Fruit fly (Drosophila melanogaster): ENCODE results near the gene Tektin-C.

Tektin-C gene

DNA sequence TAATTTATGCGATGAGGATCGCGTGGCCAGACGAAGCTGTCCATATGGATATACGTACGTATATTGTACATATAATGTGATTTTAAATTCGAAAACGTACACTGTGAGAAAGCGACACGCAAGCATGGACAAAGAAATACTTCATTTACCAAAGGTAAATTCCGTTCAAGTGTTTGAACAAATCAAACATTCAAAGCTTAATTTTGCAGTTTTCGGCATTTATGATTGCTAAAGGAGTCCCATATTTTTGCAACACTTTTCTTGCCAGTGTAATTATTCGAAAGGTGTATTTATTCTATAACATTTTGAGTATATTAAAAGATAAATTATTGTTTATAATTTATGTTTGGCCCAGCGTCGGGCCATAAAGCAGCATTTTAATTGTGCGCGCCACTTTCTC lies 23.0 kb upstream of the Tektin-C start (continued):
- no peak for TF ChIP-seq jumu (GFP tag; optimal IDR thresholded peaks at IDR 0.05)
- no peak for TF ChIP-seq pita (GFP tag; optimal IDR thresholded peaks at IDR 0.05)
- TF ChIP-seq NfI (GFP tag; optimal IDR thresholded peaks at IDR 0.05): peak; percentile 2
- no peak for TF ChIP-seq CG1233 (GFP tag; optimal IDR thresholded peaks at IDR 0.05)
- TF ChIP-seq Optix (GFP tag; IDR thresholded peaks at IDR 0.05): no peak
- TF ChIP-seq Dbx (GFP tag; IDR thresholded peaks at IDR 0.05): 0 out of 3 replicates have a peak, but pooled peaks have one; percentile 25
- no peak for TF ChIP-seq Taf1 (GFP tag; IDR thresholded peaks at IDR 0.05)
- 0 out of 2 replicates have a peak, but pooled peaks have one; percentile 11 for TF ChIP-seq dimm (GFP tag; IDR thresholded peaks at IDR 0.05)
- TF ChIP-seq Aef1 (GFP tag; IDR thresholded peaks at IDR 0.05): no peak
- TF ChIP-seq sqz (GFP tag; optimal IDR thresholded peaks at IDR 0.05): no peak
- peak; percentile 65 for TF ChIP-seq CG2120 (GFP tag; optimal IDR thresholded peaks at IDR 0.05)
- TF ChIP-seq CG2875 (GFP tag; optimal IDR thresholded peaks at IDR 0.05): peak; percentile 15
- peak; percentile 56 for TF ChIP-seq grau (tag; optimal IDR thresholded peaks at IDR 0.05)
- TF ChIP-seq B-H1 (GFP tag; IDR thresholded peaks at IDR 0.05): no peak
- TF ChIP-seq onecut (GFP tag; IDR thresholded peaks at IDR 0.05): no peak
- no peak for TF ChIP-seq danr (GFP tag; IDR thresholded peaks at IDR 0.05)
- TF ChIP-seq salm (tag; optimal IDR thresholded peaks at IDR 0.05): peak; percentile 6
- no peak for TF ChIP-seq slou (GFP tag; optimal IDR thresholded peaks at IDR 0.05)
- TF ChIP-seq tup (GFP tag; optimal IDR thresholded peaks at IDR 0.05): no peak
- TF ChIP-seq kni (GFP tag; optimal IDR thresholded peaks at IDR 0.05): no peak
- TF ChIP-seq Kr (GFP tag; optimal IDR thresholded peaks at IDR 0.05): no peak
- no peak for TF ChIP-seq CG15514 (GFP tag; optimal IDR thresholded peaks at IDR 0.05)
- no peak for TF ChIP-seq ara (GFP tag; IDR thresholded peaks at IDR 0.05)
- no peak for TF ChIP-seq CG2116 (GFP tag; optimal IDR thresholded peaks at IDR 0.05)
- no peak for TF ChIP-seq ATbp (GFP tag; optimal IDR thresholded peaks at IDR 0.05)
- no peak for TF ChIP-seq CG42726 (GFP tag; IDR thresholded peaks at IDR 0.05; ENCODE audit: partially characterized antibody)
- TF ChIP-seq exex (tag; optimal IDR thresholded peaks at IDR 0.05): no peak
- TF ChIP-seq CG17829 (tag; optimal IDR thresholded peaks at IDR 0.05): no peak
- TF ChIP-seq CG13123 (GFP tag; optimal IDR thresholded peaks at IDR 0.05): no peak
- no peak for TF ChIP-seq gfzf (GFP tag; optimal IDR thresholded peaks at IDR 0.05)
- TF ChIP-seq ab (GFP tag; optimal IDR thresholded peaks at IDR 0.05): no peak
- peak; percentile 30 for TF ChIP-seq CG9817 (tag; optimal IDR thresholded peaks at IDR 0.05)
- no peak for TF ChIP-seq Fer3 (tag; optimal IDR thresholded peaks at IDR 0.05)
- TF ChIP-seq cwo (GFP tag; optimal IDR thresholded peaks at IDR 0.05): no peak
- TF ChIP-seq CG3726 (GFP tag; IDR thresholded peaks at IDR 0.05): no peak
- no peak for TF ChIP-seq CG10565 (GFP tag; optimal IDR thresholded peaks at IDR 0.05)
- no peak for TF ChIP-seq CG6272 (GFP tag; IDR thresholded peaks at IDR 0.05)
- TF ChIP-seq fd64A (GFP tag; optimal IDR thresholded peaks at IDR 0.05): no peak
- TF ChIP-seq inv (GFP tag; IDR thresholded peaks at IDR 0.05; ENCODE audit: partially characterized antibody): no peak
- peak; percentile 35; the same call in 1 of the 2 replicates for TF ChIP-seq CG3847 (GFP tag; IDR thresholded peaks at IDR 0.05)
- no peak for TF ChIP-seq ftz-f1 (GFP tag; optimal IDR thresholded peaks at IDR 0.05)
- TF ChIP-seq CG13624 (GFP tag; optimal IDR thresholded peaks at IDR 0.05): peak; percentile 31
- TF ChIP-seq CG33213 (GFP tag; optimal IDR thresholded peaks at IDR 0.05): no peak
- no peak for TF ChIP-seq peb (GFP tag; IDR thresholded peaks at IDR 0.05)
- TF ChIP-seq CG3995 (GFP tag; optimal IDR thresholded peaks at IDR 0.05): no peak
- peak; percentile 4 for TF ChIP-seq Myb (GFP tag; optimal IDR thresholded peaks at IDR 0.05)
- TF ChIP-seq NC2β (GFP tag; optimal IDR thresholded peaks at IDR 0.05): no peak
- TF ChIP-seq da (GFP tag; optimal IDR thresholded peaks at IDR 0.05): no peak
- no peak for TF ChIP-seq dan (GFP tag; IDR thresholded peaks at IDR 0.05)
- TF ChIP-seq cad (GFP tag; optimal IDR thresholded peaks at IDR 0.05): no peak
- TF ChIP-seq CG9797 (GFP tag; optimal IDR thresholded peaks at IDR 0.05): no peak
- TF ChIP-seq CG15073 (GFP tag; optimal IDR thresholded peaks at IDR 0.05): no peak

All from whole organism, embryonic.